Fruit fly (Drosophila melanogaster) Kc167 (cell line): ENCODE results near the gene Eig71Eg.

Source experiments
- Myc ChIP-seq: fragments of >200 bp; optimal IDR thresholded peaks from 2 replicates; lab custom pipeline; 2017; ENCODE audit warnings: missing external identifiers
- Sin3A ChIP-seq: fragments of >200 bp; optimal IDR thresholded peaks from 2 replicates; lab custom pipeline; 2018; ENCODE audit warnings: missing external identifiers
- h ChIP-seq: fragments of >200 bp; optimal IDR thresholded peaks from 3 replicates; lab custom pipeline; 2018; ENCODE audit warnings: missing external identifiers
- insv ChIP-seq: fragments of >200 bp; optimal IDR thresholded peaks from 3 replicates; lab custom pipeline; 2018; ENCODE audit warnings: missing external identifiers
- psq ChIP-seq: fragments of >200 bp; optimal IDR thresholded peaks from 2 replicates; lab custom pipeline; 2017; ENCODE audit warnings: missing external identifiers
- ttk ChIP-seq: sonication (Bioruptor generic); optimal IDR thresholded peaks from 2 replicates; lab custom pipeline; 2017; ENCODE audit warnings: missing external identifiers

DNA sequence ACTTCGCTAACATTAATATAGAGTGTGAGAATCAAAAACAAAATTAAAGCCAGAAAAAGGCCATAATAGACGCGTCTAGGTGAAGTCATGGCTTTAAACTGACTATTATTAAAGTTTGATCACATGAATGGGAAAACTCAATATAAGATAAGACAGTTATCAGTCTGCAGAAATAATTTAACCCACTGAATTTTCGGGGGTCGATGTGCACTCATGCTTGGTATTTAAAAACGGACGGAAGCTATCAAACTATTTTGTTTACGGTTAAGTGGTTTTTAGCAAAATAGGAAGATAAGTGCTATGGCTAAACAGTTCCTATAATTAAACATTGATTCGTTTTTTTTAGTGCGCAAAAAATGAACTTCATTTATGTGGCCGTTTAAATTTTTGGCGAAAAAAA, 34.5 kb downstream of the Eig71Eg start, which contains the start of gene CG34451:
- TF ChIP-seq Myc = no peak
- no peak for TF ChIP-seq psq (lab: Kevin White, UChicago)
- no peak for TF ChIP-seq ttk
- TF ChIP-seq insv (lab: Kevin White, UChicago) = no peak
- TF ChIP-seq Sin3A = no peak
- TF ChIP-seq h (lab: Kevin White, UChicago) = no peak
